Worm (Caenorhabditis elegans) whole organism, late embryonic: Measurements from ENCODE around the gene spat-3.
A peak's percentile ranks its signal among the peaks of the same experiment; 100 is the strongest.

Source experiments
- C08G9.2 ChIP-seq: sonication (generic microtip); optimal IDR thresholded peaks from 2 replicates; lab custom pipeline; 2016; ENCODE audit warnings: mild to moderate bottlenecking, missing genetic modification characterization, moderate library complexity, missing compliant biosample characterization
- F13H6.1 ChIP-seq: sonication (generic microtip); optimal IDR thresholded peaks from 2 replicates; lab custom pipeline; 2016; ENCODE audit warnings: missing genetic modification characterization, missing compliant biosample characterization
- K02D7.2 ChIP-seq: sonication (generic microtip); optimal IDR thresholded peaks from 2 replicates; lab custom pipeline; 2017; ENCODE audit warnings: mild to moderate bottlenecking, missing genetic modification characterization, missing compliant biosample characterization
- K09A11.1 ChIP-seq: sonication (generic microtip); optimal IDR thresholded peaks from 2 replicates; lab custom pipeline; 2017; ENCODE audit warnings: antibody characterized with exemption, mild to moderate bottlenecking, missing genetic modification characterization, missing compliant biosample characterization; ENCODE audit not compliant: insufficient read depth
- T23F11.4 ChIP-seq: fragments of 200-800 bp; sonication (Bioruptor generic); optimal IDR thresholded peaks from 2 replicates; lab custom pipeline; 2018; ENCODE audit warnings: mild to moderate bottlenecking, missing genetic modification characterization, missing compliant biosample characterization
- Y22D7AL.16 ChIP-seq: sonication (generic microtip); optimal IDR thresholded peaks from 2 replicates; lab custom pipeline; 2016; ENCODE audit warnings: missing genetic modification characterization, missing compliant biosample characterization
- ahr-1 ChIP-seq: sonication (generic microtip); optimal IDR thresholded peaks from 2 replicates; lab custom pipeline; 2016; ENCODE audit warnings: missing genetic modification characterization, missing compliant biosample characterization
- ama-1 ChIP-seq: fragments of 150-350 bp; optimal IDR thresholded peaks from 2 replicates; lab custom pipeline; 2014
- ceh-18 ChIP-seq: sonication (generic microtip); optimal IDR thresholded peaks from 2 replicates; lab custom pipeline; 2016; ENCODE audit warnings: missing genetic modification characterization, missing compliant biosample characterization
- ceh-22 ChIP-seq: sonication (generic microtip); optimal IDR thresholded peaks from 2 replicates; lab custom pipeline; 2017; ENCODE audit warnings: missing biosample characterization, missing genetic modification characterization
- ceh-30 ChIP-seq: fragments of 150-350 bp; optimal IDR thresholded peaks from 2 replicates; lab custom pipeline; 2014; ENCODE audit warnings: missing biosample characterization, missing genetic modification characterization
- ceh-31 ChIP-seq: sonication (generic microtip); optimal IDR thresholded peaks from 2 replicates; lab custom pipeline; 2016; ENCODE audit warnings: missing genetic modification characterization, missing compliant biosample characterization
- ceh-34 ChIP-seq: sonication (generic microtip); optimal IDR thresholded peaks from 2 replicates; lab custom pipeline; 2016; ENCODE audit warnings: mild to moderate bottlenecking, missing genetic modification characterization, missing compliant biosample characterization
- ceh-48 ChIP-seq: sonication (generic microtip); optimal IDR thresholded peaks from 2 replicates; lab custom pipeline; 2016; ENCODE audit warnings: missing genetic modification characterization, inconsistent platforms, missing compliant biosample characterization
- ceh-6 ChIP-seq: fragments of 200-800 bp; sonication (Bioruptor generic); optimal IDR thresholded peaks from 2 replicates; lab custom pipeline; 2018; ENCODE audit warnings: mild to moderate bottlenecking, missing genetic modification characterization, missing compliant biosample characterization
- dmd-4 ChIP-seq: sonication (generic microtip); optimal IDR thresholded peaks from 2 replicates; lab custom pipeline; 2016; ENCODE audit warnings: borderline replicate concordance, missing genetic modification characterization, missing compliant biosample characterization
- dve-1 ChIP-seq: sonication (generic microtip); optimal IDR thresholded peaks from 2 replicates; lab custom pipeline; 2017; ENCODE audit warnings: antibody characterized with exemption, mild to moderate bottlenecking, missing genetic modification characterization, missing compliant biosample characterization
- elt-4 ChIP-seq: sonication (generic microtip); optimal IDR thresholded peaks from 2 replicates; lab custom pipeline; 2016; ENCODE audit warnings: missing genetic modification characterization, missing compliant biosample characterization
- ets-4 ChIP-seq: sonication (generic microtip); optimal IDR thresholded peaks from 2 replicates; lab custom pipeline; 2016; ENCODE audit warnings: missing genetic modification characterization, missing compliant biosample characterization
- eyg-1 ChIP-seq: sonication (generic microtip); optimal IDR thresholded peaks from 2 replicates; lab custom pipeline; 2016; ENCODE audit warnings: missing genotype, missing genetic modification characterization, missing compliant biosample characterization
- fax-1 ChIP-seq: sonication (generic microtip); optimal IDR thresholded peaks from 2 replicates; lab custom pipeline; 2016; ENCODE audit warnings: missing genotype, missing genetic modification characterization, missing compliant biosample characterization
- fkh-10 ChIP-seq: fragments of 150-350 bp; optimal IDR thresholded peaks from 2 replicates; lab custom pipeline; 2014; ENCODE audit warnings: missing biosample characterization, missing genetic modification reagents, missing genetic modification characterization
- gmeb-2 ChIP-seq: sonication (generic microtip); optimal IDR thresholded peaks from 2 replicates; lab custom pipeline; 2016; ENCODE audit warnings: missing genetic modification characterization, inconsistent platforms, missing compliant biosample characterization
- hlh-13 ChIP-seq: fragments of 200-800 bp; sonication (Bioruptor generic); optimal IDR thresholded peaks from 2 replicates; lab custom pipeline; 2018; ENCODE audit warnings: mild to moderate bottlenecking, missing genetic modification characterization, missing compliant biosample characterization
- hlh-15 ChIP-seq: sonication (generic microtip); optimal IDR thresholded peaks from 2 replicates; lab custom pipeline; 2016; ENCODE audit warnings: missing genetic modification characterization, missing compliant biosample characterization
- hlh-30 ChIP-seq: sonication (generic microtip); optimal IDR thresholded peaks from 2 replicates; lab custom pipeline; 2017; ENCODE audit warnings: antibody characterized with exemption, missing genetic modification characterization, missing compliant biosample characterization; ENCODE audit not compliant: insufficient read depth
- hlh-8 ChIP-seq: sonication (generic microtip); optimal IDR thresholded peaks from 2 replicates; lab custom pipeline; 2016; ENCODE audit warnings: missing genotype, missing genetic modification characterization, missing compliant biosample characterization
- lin-11 ChIP-seq: fragments of 200-800 bp; sonication (Bioruptor generic); optimal IDR thresholded peaks from 2 replicates; lab custom pipeline; 2018; ENCODE audit warnings: mild to moderate bottlenecking, missing genetic modification characterization, missing compliant biosample characterization
- madf-2 ChIP-seq: sonication (generic microtip); optimal IDR thresholded peaks from 2 replicates; lab custom pipeline; 2017; ENCODE audit warnings: missing genetic modification characterization, missing compliant biosample characterization
- nfya-1 ChIP-seq: sonication (generic microtip); optimal IDR thresholded peaks from 2 replicates; lab custom pipeline; 2017; ENCODE audit warnings: missing genetic modification characterization, mild to moderate bottlenecking, missing compliant biosample characterization, antibody characterized with exemption, moderate library complexity
- nhr-11 ChIP-seq: fragments of 150-350 bp; optimal IDR thresholded peaks from 2 replicates; lab custom pipeline; 2014; ENCODE audit warnings: missing biosample characterization, missing genetic modification characterization
- nhr-232 ChIP-seq: sonication (generic microtip); optimal IDR thresholded peaks from 2 replicates; lab custom pipeline; 2016; ENCODE audit warnings: missing genetic modification characterization, missing compliant biosample characterization
- npax-4 ChIP-seq: sonication (generic microtip); optimal IDR thresholded peaks from 2 replicates; lab custom pipeline; 2016; ENCODE audit warnings: missing genetic modification characterization, missing compliant biosample characterization
- odd-2 ChIP-seq: sonication (generic microtip); optimal IDR thresholded peaks from 2 replicates; lab custom pipeline; 2017; ENCODE audit warnings: antibody characterized with exemption, mild to moderate bottlenecking, missing genetic modification characterization, missing compliant biosample characterization
- pag-3 ChIP-seq: sonication (generic microtip); optimal IDR thresholded peaks from 2 replicates; lab custom pipeline; 2016; ENCODE audit warnings: missing compliant biosample characterization, missing genetic modification characterization, borderline replicate concordance
- pat-9 ChIP-seq: fragments of 200-800 bp; sonication (Bioruptor generic); optimal IDR thresholded peaks from 2 replicates; lab custom pipeline; 2018; ENCODE audit warnings: mild to moderate bottlenecking, missing genetic modification characterization, moderate library complexity, missing compliant biosample characterization
- pha-4 ChIP-seq: fragments of 150-350 bp; optimal IDR thresholded peaks from 2 replicates; lab custom pipeline; 2018; ENCODE audit warnings: missing biosample characterization, missing genetic modification reagents, missing genetic modification characterization
- pqm-1 ChIP-seq: sonication (generic microtip); optimal IDR thresholded peaks from 2 replicates; lab custom pipeline; 2016; ENCODE audit warnings: missing genetic modification characterization, missing compliant biosample characterization
- ref-2 ChIP-seq: sonication (generic microtip); optimal IDR thresholded peaks from 2 replicates; lab custom pipeline; 2016; ENCODE audit warnings: missing genetic modification characterization, missing compliant biosample characterization
- sdc-2 ChIP-seq: sonication (generic microtip); optimal IDR thresholded peaks from 2 replicates; lab custom pipeline; 2016; ENCODE audit warnings: missing genotype, missing genetic modification characterization, missing compliant biosample characterization
- sox-4 ChIP-seq: sonication (generic microtip); optimal IDR thresholded peaks from 2 replicates; lab custom pipeline; 2017; ENCODE audit warnings: mild to moderate bottlenecking, missing genetic modification characterization, inconsistent platforms, missing compliant biosample characterization
- tbx-2 ChIP-seq: sonication (generic microtip); optimal IDR thresholded peaks from 2 replicates; lab custom pipeline; 2016; ENCODE audit warnings: missing genetic modification characterization, missing compliant biosample characterization
- tbx-7 ChIP-seq: sonication (generic microtip); optimal IDR thresholded peaks from 2 replicates; lab custom pipeline; 2016; ENCODE audit warnings: missing genotype, missing genetic modification characterization, missing compliant biosample characterization
- ttx-3 ChIP-seq: sonication (generic microtip); optimal IDR thresholded peaks from 2 replicates; lab custom pipeline; 2016; ENCODE audit warnings: missing genetic modification reagents, missing genetic modification characterization, missing compliant biosample characterization
- unc-3 ChIP-seq, 2 experiments: fragments of 200-800 bp in 1 of 2; sonication (Bioruptor generic) in 1 of 2; sonication (generic microtip) in 1 of 2; conservative IDR thresholded peaks in 1 of 2; optimal IDR thresholded peaks in 1 of 2; 2 replicates each; pipeline versions ENCODE4 v1.3.6 to Lab custom; 2016 to 2022; ENCODE audit warnings: missing compliant biosample characterization in 2 of 2, missing genetic modification characterization in 2 of 2, missing genetic modification reagents in 1 of 2
- unc-42 ChIP-seq: sonication (generic microtip); optimal IDR thresholded peaks from 2 replicates; lab custom pipeline; 2016; ENCODE audit warnings: missing genotype, missing genetic modification characterization, missing compliant biosample characterization
- unc-86 ChIP-seq: sonication (generic microtip); optimal IDR thresholded peaks from 2 replicates; lab custom pipeline; 2016; ENCODE audit warnings: missing genetic modification characterization, missing compliant biosample characterization
- zip-5 ChIP-seq: sonication (generic microtip); optimal IDR thresholded peaks from 2 replicates; lab custom pipeline; 2016; ENCODE audit warnings: missing genetic modification characterization, missing compliant biosample characterization
- ztf-16 ChIP-seq: sonication (generic microtip); optimal IDR thresholded peaks from 2 replicates; lab custom pipeline; 2017; ENCODE audit warnings: missing genetic modification characterization, missing compliant biosample characterization

The spat-3 gene

DNA sequence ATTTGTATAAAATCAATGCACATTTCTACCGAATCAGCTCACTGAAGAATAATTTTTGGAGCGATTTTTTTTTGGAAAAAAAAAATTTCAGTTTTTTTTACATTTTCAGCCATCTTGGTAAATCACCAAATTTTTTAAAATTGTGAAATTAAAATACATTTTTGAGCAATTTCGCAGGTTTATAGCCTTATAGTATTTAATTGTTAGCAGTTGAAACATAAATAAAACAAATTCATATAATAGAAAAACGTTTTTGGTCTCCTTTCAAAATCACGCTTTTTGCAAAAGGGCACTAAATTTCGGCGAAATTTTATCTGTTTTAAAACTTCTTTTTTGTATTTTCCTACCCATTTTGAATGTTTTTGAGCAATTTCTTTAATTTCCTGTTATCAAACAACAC is 27.1 kb downstream of the spat-3 start:
- TF ChIP-seq pha-4 (tag; lab: Kevin White, UChicago) (no peak), nhr-11 (tag; lab: Kevin White, UChicago) (no peak), ref-2 (tag; lab: Kevin White, UChicago) (no peak), ama-1 (no peak), ttx-3 (tag; lab: Kevin White, UChicago) (no peak), ceh-34 (tag; lab: Kevin White, UChicago) (no peak), sdc-2 (tag; lab: Kevin White, UChicago) (no peak), pqm-1 (tag; lab: Kevin White, UChicago) (no peak), unc-42 (tag; lab: Kevin White, UChicago) (no peak), ceh-18 (tag; lab: Kevin White, UChicago) (no peak), hlh-13 (GFP tag; lab: Kevin White, UChicago) (no peak), npax-4 (tag; lab: Kevin White, UChicago) (no peak), zip-5 (no peak), sox-4 (no peak), ceh-30 (tag; lab: Kevin White, UChicago) (no peak), lin-11 (tag; lab: Kevin White, UChicago) (no peak), K09A11.1 (no peak), F13H6.1 (tag; lab: Kevin White, UChicago) (no peak)

DNA sequence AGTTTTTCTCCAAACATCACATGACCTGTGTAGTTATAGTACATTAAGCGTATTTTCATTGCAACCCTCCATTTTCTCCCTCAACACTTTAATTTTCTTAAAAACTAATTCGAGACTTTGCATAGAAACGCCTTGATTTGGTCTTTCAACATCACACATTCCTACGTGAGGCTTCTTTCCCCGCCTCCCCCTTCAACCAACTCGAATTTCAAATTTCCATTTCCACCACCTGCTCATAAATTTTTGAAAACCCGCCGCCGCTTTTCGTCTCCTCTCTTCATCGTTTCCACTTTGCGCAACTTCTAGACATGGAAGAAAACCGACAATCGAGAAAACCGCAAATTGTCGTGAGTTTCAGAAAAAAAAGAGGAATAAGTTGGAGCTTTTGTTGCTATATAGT is 27.8 kb downstream of the spat-3 start, which contains the start of gene C05E11.3:
Gene C05E11.3, plus strand, starts transcription at position 301 of the 400 bp plus-strand sequence.
- TF ChIP-seq K02D7.2 (tag; lab: Kevin White, UChicago): no peak
- no peak for TF ChIP-seq zip-5
- no peak for TF ChIP-seq eyg-1 (tag; lab: Kevin White, UChicago)
- TF ChIP-seq elt-4: no peak
- TF ChIP-seq hlh-30 (tag; lab: Kevin White, UChicago): no peak
- TF ChIP-seq fax-1: no peak
- no peak for TF ChIP-seq pag-3 (tag; lab: Kevin White, UChicago)
- no peak for TF ChIP-seq tbx-2 (tag; lab: Kevin White, UChicago)
- TF ChIP-seq npax-4 (tag; lab: Kevin White, UChicago): no peak
- no peak for TF ChIP-seq ets-4
- TF ChIP-seq madf-2 (tag; lab: Kevin White, UChicago): no peak
- no peak for TF ChIP-seq pat-9

DNA sequence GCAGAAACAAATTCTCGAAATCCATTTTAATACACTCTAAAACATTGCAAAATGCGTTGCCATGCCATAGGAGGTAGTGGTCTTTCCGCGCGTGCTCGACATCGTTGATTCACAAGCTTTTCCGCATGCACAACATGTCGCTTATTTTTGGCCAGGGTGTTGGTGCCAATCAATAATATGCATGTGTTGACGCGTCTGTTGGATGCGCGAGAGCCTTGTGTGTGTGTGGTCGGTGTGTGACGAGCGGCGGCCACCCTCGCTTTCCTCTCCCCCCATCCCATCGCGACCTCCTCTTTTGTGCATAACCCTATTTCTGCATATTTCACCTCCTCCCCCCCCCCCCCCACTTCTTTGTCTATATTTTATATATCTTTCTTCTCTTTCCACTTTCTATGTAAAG is 29.5 kb downstream of the spat-3 start:
- TF ChIP-seq nhr-232 (tag; lab: Kevin White, UChicago): no peak
- no peak for TF ChIP-seq odd-2 (tag; lab: Kevin White, UChicago)
- no peak for TF ChIP-seq nhr-11 (tag; lab: Kevin White, UChicago)
- no peak for TF ChIP-seq pag-3 (tag; lab: Kevin White, UChicago)
- TF ChIP-seq nfya-1 (tag; lab: Kevin White, UChicago): peak; percentile 43
- no peak for TF ChIP-seq ceh-30 (tag; lab: Kevin White, UChicago)
- no peak for TF ChIP-seq fax-1
- TF ChIP-seq C08G9.2 (tag; lab: Kevin White, UChicago): no peak
- no peak for TF ChIP-seq ztf-16 (tag; lab: Kevin White, UChicago)
- TF ChIP-seq eyg-1 (tag; lab: Kevin White, UChicago): no peak
- TF ChIP-seq elt-4: no peak
- TF ChIP-seq sox-4: no peak
- no peak for TF ChIP-seq unc-3 (GFP tag; conservative IDR thresholded peaks at IDR 0.05; lab: Robert Waterston, UW)
- TF ChIP-seq unc-3 (tag; optimal IDR thresholded peaks at IDR 0.05; lab: Kevin White, UChicago): no peak
- TF ChIP-seq ceh-31 (tag; lab: Kevin White, UChicago): peak; percentile 71
- TF ChIP-seq ets-4: no peak
- TF ChIP-seq hlh-30 (tag; lab: Kevin White, UChicago): peak; percentile 19
- no peak for TF ChIP-seq pqm-1 (tag; lab: Kevin White, UChicago)
- TF ChIP-seq ahr-1: no peak
- no peak for TF ChIP-seq Y22D7AL.16 (tag; lab: Kevin White, UChicago)
- no peak for TF ChIP-seq dmd-4 (tag; lab: Kevin White, UChicago)
- TF ChIP-seq T23F11.4 (GFP tag; lab: Kevin White, UChicago): no peak
- no peak for TF ChIP-seq sdc-2 (tag; lab: Kevin White, UChicago)
- no peak for TF ChIP-seq ceh-22 (tag; lab: Kevin White, UChicago)
- TF ChIP-seq hlh-8: no peak
- TF ChIP-seq gmeb-2 (tag; lab: Kevin White, UChicago): no peak
- no peak for TF ChIP-seq unc-86 (tag; lab: Kevin White, UChicago)
- TF ChIP-seq fkh-10 (GFP tag; lab: Kevin White, UChicago): no peak
- no peak for TF ChIP-seq hlh-15 (tag; lab: Kevin White, UChicago)
- no peak for TF ChIP-seq ceh-6
- TF ChIP-seq ceh-48: peak; percentile 88
- TF ChIP-seq dve-1 (tag; lab: Kevin White, UChicago): no peak
- TF ChIP-seq tbx-7: no peak
